Fruit fly (Drosophila melanogaster): ENCODE measurements around the gene CG42586.
A peak's percentile ranks its signal among the peaks of the same experiment; 100 is the strongest.

Gene CG42586

dm6 chr2L:14701495-14701894 is 40.1 kb downstream of the CG42586 start (continued):
- TF ChIP-seq Hr51 (GFP tag; optimal IDR thresholded peaks at IDR 0.05) (peak in 1 of 2 experiments; percentile 58), bbx (GFP tag; IDR thresholded peaks at IDR 0.05; ENCODE audit: partially characterized antibody) (no peak), CG9932 (GFP tag; IDR thresholded peaks at IDR 0.05) (no peak), CG12299 (tag; optimal IDR thresholded peaks at IDR 0.05) (no peak), D (optimal IDR thresholded peaks at IDR 0.05) (no peak), D (GFP tag; optimal IDR thresholded peaks at IDR 0.05) (peak; percentile 48), CG4730 (GFP tag; IDR thresholded peaks at IDR 0.05) (no peak), CG34224 (GFP tag; IDR thresholded peaks at IDR 0.05; ENCODE audit: partially characterized antibody) (no peak), Kr (GFP tag; optimal IDR thresholded peaks at IDR 0.05) (no peak), bowl (GFP tag; IDR thresholded peaks at IDR 0.05) (no peak), D19B (GFP tag; optimal IDR thresholded peaks at IDR 0.05) (no peak), CG7372 (GFP tag; IDR thresholded peaks at IDR 0.05) (no peak), sna (GFP tag; IDR thresholded peaks at IDR 0.05; ENCODE audit: partially characterized antibody) (no peak), CG2889 (GFP tag; IDR thresholded peaks at IDR 0.05) (0 out of 3 replicates have a peak, but pooled peaks have one; percentile 34), dan (GFP tag; IDR thresholded peaks at IDR 0.05) (no peak), CG5245 (GFP tag; optimal IDR thresholded peaks at IDR 0.05) (peak; percentile 80), dysf (GFP tag; IDR thresholded peaks at IDR 0.05) (peak; percentile 66; the same call in 1 of the 3 replicates), dm (GFP tag; optimal IDR thresholded peaks at IDR 0.05) (no peak), CG10959 (GFP tag; IDR thresholded peaks at IDR 0.05) (peak; percentile 79), ssp (GFP tag; IDR thresholded peaks at IDR 0.05) (peak; percentile 49; the same call in 1 of the 2 replicates), CG31388 (GFP tag; optimal IDR thresholded peaks at IDR 0.05) (no peak), CG33557 (GFP tag; optimal IDR thresholded peaks at IDR 0.05) (peak; percentile 26), E2f1 (GFP tag; IDR thresholded peaks at IDR 0.05) (no peak), luna (GFP tag; optimal IDR thresholded peaks at IDR 0.05) (no peak), lola (GFP tag; optimal IDR thresholded peaks at IDR 0.05) (peak in 1 of 3 experiments; percentile 67), inv (GFP tag; IDR thresholded peaks at IDR 0.05; ENCODE audit: partially characterized antibody) (no peak), CG9215 (GFP tag; IDR thresholded peaks at IDR 0.05) (no peak), ems (GFP tag; optimal IDR thresholded peaks at IDR 0.05) (peak; percentile 15), CG2120 (GFP tag; optimal IDR thresholded peaks at IDR 0.05) (no peak), mam (GFP tag; optimal IDR thresholded peaks at IDR 0.05) (no peak), E2f2 (GFP tag; IDR thresholded peaks at IDR 0.05) (peak; percentile 39; the same call in 1 of the 2 replicates), sd (tag; optimal IDR thresholded peaks at IDR 0.05) (no peak), pfk (GFP tag; optimal IDR thresholded peaks at IDR 0.05) (no peak), jigr1 (GFP tag; IDR thresholded peaks at IDR 0.05) (no peak), CG6854 (GFP tag; optimal IDR thresholded peaks at IDR 0.05) (no peak), Mrtf (GFP tag; IDR thresholded peaks at IDR 0.05) (no peak), sim (GFP tag; IDR thresholded peaks at IDR 0.05) (0 out of 2 replicates have a peak, but pooled peaks have one; percentile 38), Aef1 (GFP tag; IDR thresholded peaks at IDR 0.05) (peak; percentile 40; the same call in 1 of the 3 replicates), CG6683 (GFP tag; optimal IDR thresholded peaks at IDR 0.05) (no peak), CG30403 (GFP tag; optimal IDR thresholded peaks at IDR 0.05) (peak; percentile 60), cwo (GFP tag; optimal IDR thresholded peaks at IDR 0.05) (no peak), CG30020 (tag; optimal IDR thresholded peaks at IDR 0.05) (no peak), CG17385 (GFP tag; optimal IDR thresholded peaks at IDR 0.05) (peak; percentile 37), jumu (GFP tag; optimal IDR thresholded peaks at IDR 0.05) (no peak), crp (GFP tag; optimal IDR thresholded peaks at IDR 0.05) (peak in 1 of 2 experiments; percentile 8), rib (GFP tag; IDR thresholded peaks at IDR 0.05) (no peak), ab (GFP tag; optimal IDR thresholded peaks at IDR 0.05) (no peak), CG13624 (GFP tag; optimal IDR thresholded peaks at IDR 0.05) (no peak), twi (tag; optimal IDR thresholded peaks at IDR 0.05) (peak; percentile 33), sima (GFP tag; optimal IDR thresholded peaks at IDR 0.05) (no peak), CG1792 (GFP tag; optimal IDR thresholded peaks at IDR 0.05) (no peak), Dip2 (GFP tag; IDR thresholded peaks at IDR 0.05) (no peak)

All from whole organism, embryonic.